Worm (Caenorhabditis elegans) whole organism, young adult: ENCODE results near the gene E02C12.11.

Experiments
- dox-1 ChIP-seq: fragments of 200-800 bp; sonication (Bioruptor generic); IDR thresholded peaks from 2 replicates; pipeline ENCODE4 v1.3.6; 2022; ENCODE audit warnings: missing genetic modification reagents, missing genetic modification characterization, missing compliant biosample characterization
- efl-1 ChIP-seq: fragments of 150-350 bp; optimal IDR thresholded peaks from 2 replicates; lab custom pipeline; 2014; ENCODE audit warnings: missing biosample characterization, missing genetic modification reagents, missing genetic modification characterization
- sdz-38 ChIP-seq: sonication (generic microtip); optimal IDR thresholded peaks from 2 replicates; lab custom pipeline; 2016; ENCODE audit warnings: missing genotype, missing genetic modification characterization, missing compliant biosample characterization
- sea-2 ChIP-seq: fragments of 200-800 bp; sonication (Bioruptor generic); IDR thresholded peaks from 2 replicates; pipeline ENCODE4 v1.3.6; 2022; ENCODE audit warnings: missing genetic modification characterization, missing compliant biosample characterization
- sptf-2 ChIP-seq: fragments of 200-800 bp; sonication (Bioruptor generic); optimal IDR thresholded peaks from 2 replicates; lab custom pipeline; 2018; ENCODE audit warnings: mild to moderate bottlenecking, missing genetic modification characterization, missing compliant biosample characterization
- unc-62 ChIP-seq: fragments of 150-350 bp; optimal IDR thresholded peaks from 2 replicates; lab custom pipeline; 2014; ENCODE audit warnings: missing biosample characterization, missing genetic modification reagents, missing genetic modification characterization

DNA sequence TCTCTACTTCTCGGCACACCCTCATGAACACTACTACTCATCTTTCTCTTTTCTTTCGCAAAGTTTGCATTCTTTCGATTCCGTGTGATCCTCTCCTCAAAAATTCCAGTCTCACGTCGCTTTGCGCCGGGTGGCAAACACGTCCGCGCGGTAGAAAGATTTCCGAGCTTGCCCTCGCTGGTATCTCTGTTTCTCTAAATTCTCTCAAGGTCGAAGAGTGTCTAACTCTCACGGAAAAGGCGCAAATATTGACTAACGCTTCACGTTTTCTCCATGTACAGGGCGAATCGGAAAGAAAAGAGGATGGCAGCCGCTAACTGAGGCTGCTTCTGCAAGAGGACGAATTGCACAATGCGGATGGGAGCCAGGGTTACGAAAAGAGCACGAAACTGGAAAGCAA is 43.0 kb upstream of the E02C12.11 start:
- TF ChIP-seq efl-1 (GFP tag; lab: Kevin White, UChicago) = no peak
- no peak for TF ChIP-seq sea-2
- no peak for TF ChIP-seq unc-62 (GFP tag; lab: Kevin White, UChicago)
- no peak for TF ChIP-seq sdz-38 (tag; lab: Kevin White, UChicago)
- no peak; the same call in 1 of the 2 replicates for TF ChIP-seq dox-1 (GFP tag; lab: Robert Waterston, UW)
- no peak for TF ChIP-seq sptf-2 (GFP tag; lab: Kevin White, UChicago)
